Fruit fly (Drosophila melanogaster) whole organism, wandering third instar larva: ENCODE results near the gene CG34164.

Source experiments
- Abd-B ChIP-seq: fragments of >200 bp; optimal IDR thresholded peaks from 2 replicates; lab custom pipeline; 2017; ENCODE audit warnings: missing biosample characterization, missing genetic modification characterization
- CG32264 ChIP-seq: fragments of 200-800 bp; sonication (Bioruptor generic); optimal IDR thresholded peaks from 2 replicates; lab custom pipeline; 2016; ENCODE audit warnings: missing biosample characterization, missing genetic modification characterization
- CG9705 ChIP-seq: fragments of 200-800 bp; sonication (Bioruptor generic); optimal IDR thresholded peaks from 2 replicates; lab custom pipeline; 2018; ENCODE audit warnings: missing biosample characterization, mild to moderate bottlenecking, missing genetic modification characterization
- Hr83 ChIP-seq: fragments of 200-300 bp; sonication (Bioruptor generic); optimal IDR thresholded peaks from 2 replicates; lab custom pipeline; 2016; ENCODE audit warnings: missing biosample characterization, mild to moderate bottlenecking, missing genetic modification characterization, moderate library complexity; ENCODE audit not compliant: poor library complexity, severe bottlenecking
- N ChIP-seq: fragments of >200 bp; optimal IDR thresholded peaks from 2 replicates; lab custom pipeline; 2018; ENCODE audit warnings: missing biosample characterization, missing external identifiers, missing genetic modification characterization
- OdsH ChIP-seq: fragments of 200-800 bp; sonication (Bioruptor generic); optimal IDR thresholded peaks from 2 replicates; lab custom pipeline; 2016; ENCODE audit warnings: missing biosample characterization, mild to moderate bottlenecking, missing genetic modification characterization
- Vsx2 ChIP-seq: fragments of 200-300, 225-300 bp; sonication (Bioruptor generic); optimal IDR thresholded peaks from 2 replicates; lab custom pipeline; 2018; ENCODE audit warnings: missing biosample characterization, missing genetic modification characterization; ENCODE audit not compliant: partially characterized antibody
- br ChIP-seq: fragments of 200-800 bp; sonication (Bioruptor generic); optimal IDR thresholded peaks from 2 replicates; lab custom pipeline; 2016; ENCODE audit warnings: missing biosample characterization, missing genetic modification characterization
- fru ChIP-seq: fragments of 200-800 bp; sonication (Bioruptor generic); optimal IDR thresholded peaks from 3 replicates; lab custom pipeline; 2016; ENCODE audit warnings: missing biosample characterization, mild to moderate bottlenecking, missing genetic modification characterization
- jim ChIP-seq: fragments of 175-275, 200-325 bp; sonication (Bioruptor generic); optimal IDR thresholded peaks from 2 replicates; lab custom pipeline; 2016; ENCODE audit warnings: missing biosample characterization, mild to moderate bottlenecking, missing genetic modification characterization
- lola ChIP-seq: fragments of >200 bp; optimal IDR thresholded peaks from 2 replicates; lab custom pipeline; 2017; ENCODE audit warnings: missing biosample characterization, missing genetic modification characterization
- pan ChIP-seq: fragments of >200 bp; optimal IDR thresholded peaks from 2 replicates; lab custom pipeline; 2017
- usp ChIP-seq: fragments of >200 bp; optimal IDR thresholded peaks from 2 replicates; lab custom pipeline; 2017; ENCODE audit warnings: missing biosample characterization, missing genetic modification characterization

DNA sequence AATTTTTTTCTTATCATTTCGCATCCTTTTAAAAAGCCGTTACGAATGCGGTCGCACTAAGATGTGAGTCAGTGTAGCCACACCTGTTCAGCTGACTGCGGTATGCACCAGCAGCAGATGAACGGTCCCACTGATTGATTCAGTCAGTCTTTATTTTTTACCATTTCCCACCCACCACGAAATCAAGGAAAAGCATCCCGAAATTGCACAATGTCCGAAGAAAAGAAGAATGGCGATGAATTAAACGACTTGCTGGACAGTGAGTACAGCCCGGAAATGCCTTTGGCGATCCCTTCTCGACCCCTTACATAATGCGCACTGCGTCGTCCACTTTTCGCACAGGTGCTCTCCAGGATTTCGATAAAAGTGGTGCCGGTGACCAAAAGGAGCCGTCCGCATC lies 37.5 kb downstream of the CG34164 start:
- TF ChIP-seq fru (GFP tag; lab: Kevin White, UChicago) (no peak), OdsH (no peak), CG9705 (GFP tag; lab: Kevin White, UChicago) (no peak), pan (lab: Kevin White, UChicago) (no peak), br (GFP tag; lab: Kevin White, UChicago) (no peak), jim (no peak), usp (no peak), CG32264 (GFP tag; lab: Kevin White, UChicago) (no peak), Abd-B (GFP tag; lab: Kevin White, UChicago) (no peak), N (GFP tag; lab: Kevin White, UChicago) (no peak), Hr83 (GFP tag; lab: Kevin White, UChicago) (no peak), lola (GFP tag; lab: Kevin White, UChicago) (no peak), Vsx2 (GFP tag; lab: Kevin White, UChicago) (no peak)
